Fruit fly (Drosophila melanogaster) whole organism, larva: ENCODE measurements around the gene CG16865.

Source experiments
- noc ChIP-seq: fragments of 200-800 bp; sonication (Bioruptor generic); optimal IDR thresholded peaks from 3 replicates; lab custom pipeline; 2019; ENCODE audit warnings: missing biosample characterization, mild to moderate bottlenecking, missing genetic modification characterization, moderate library complexity

The CG16865 gene

dm6 chr2L:13811323-13811722 is at the start of gene CG16865, which contains the start of gene Adat1:
Gene CG16865, plus strand, starts transcription at chr2L:13811522.
Gene Adat1, minus strand, starts transcription at chr2L:13811474.
- TF ChIP-seq noc (tag; lab: Kevin White, UChicago), result no peak

dm6 chr2L:13763144-13763543 is 48.2 kb upstream of the CG16865 start:
- TF ChIP-seq noc (tag; lab: Kevin White, UChicago), result no peak

- no peak for TF ChIP-seq noc (tag; lab: Kevin White, UChicago)
These were observed 40.4 kb upstream of the CG16865 start for dm6 chr2L:13770884-13771283.

dm6 chr2L:13773697-13774096 is 37.6 kb upstream of the CG16865 start, which contains the start of gene CG43376:
Gene CG43376, plus strand, starts transcription at chr2L:13773997.
- TF ChIP-seq noc (tag; lab: Kevin White, UChicago), result no peak

- no peak for TF ChIP-seq noc (tag; lab: Kevin White, UChicago)
These were observed 34.2 kb upstream of the CG16865 start for dm6 chr2L:13776928-13777686.

dm6 chr2L:13778648-13779047 is 32.7 kb upstream of the CG16865 start:
- no peak for TF ChIP-seq noc (tag; lab: Kevin White, UChicago)

dm6 chr2L:13779162-13779561 is 32.2 kb upstream of the CG16865 start:
- no peak for TF ChIP-seq noc (tag; lab: Kevin White, UChicago)

dm6 chr2L:13779795-13780108 is 31.6 kb upstream of the CG16865 start:
- TF ChIP-seq noc (tag; lab: Kevin White, UChicago), result no peak

- TF ChIP-seq noc (tag; lab: Kevin White, UChicago), result peak; percentile 92
These were observed 31.0 kb upstream of the CG16865 start, which contains the start of the genes CG9008 and p38b for dm6 chr2L:13780109-13780947. Gene CG9008, minus strand, starts transcription at chr2L:13780165. Gene p38b, plus strand, starts transcription at chr2L:13780689.

dm6 chr2L:13783264-13784154 is 27.8 kb upstream of the CG16865 start, which contains the start of gene Eato:
Gene Eato, plus strand, starts transcription at chr2L:13784084.
- no peak for TF ChIP-seq noc (tag; lab: Kevin White, UChicago)

dm6 chr2L:13784155-13784681 is 27.1 kb upstream of the CG16865 start, which contains the start of gene CG16890:
Gene CG16890, minus strand, starts transcription at chr2L:13784338.
- peak; percentile 10 for TF ChIP-seq noc (tag; lab: Kevin White, UChicago)

dm6 chr2L:13790715-13791114 is 20.6 kb upstream of the CG16865 start, which contains the start of gene CG16863:
Gene CG16863, plus strand, starts transcription at chr2L:13790959.
- no peak for TF ChIP-seq noc (tag; lab: Kevin White, UChicago)

- TF ChIP-seq noc (tag; lab: Kevin White, UChicago), result no peak
These were observed 17.9 kb upstream of the CG16865 start, which contains the start of gene Sec71 for dm6 chr2L:13793405-13793804. Gene Sec71, plus strand, starts transcription at chr2L:13793521.

dm6 chr2L:13801166-13801565 is 10.2 kb upstream of the CG16865 start:
- peak; percentile 46 for TF ChIP-seq noc (tag; lab: Kevin White, UChicago)
